Fruit fly (Drosophila melanogaster) whole organism, wandering third instar larva: ENCODE data around the gene slou.
A peak's percentile ranks its signal among the peaks of the same experiment; 100 is the strongest.

Source experiments
- Abd-B ChIP-seq: fragments of >200 bp; optimal IDR thresholded peaks from 2 replicates; lab custom pipeline; 2017; ENCODE audit warnings: missing biosample characterization, missing genetic modification characterization
- CG32264 ChIP-seq: fragments of 200-800 bp; sonication (Bioruptor generic); optimal IDR thresholded peaks from 2 replicates; lab custom pipeline; 2016; ENCODE audit warnings: missing biosample characterization, missing genetic modification characterization
- CG9705 ChIP-seq: fragments of 200-800 bp; sonication (Bioruptor generic); optimal IDR thresholded peaks from 2 replicates; lab custom pipeline; 2018; ENCODE audit warnings: missing biosample characterization, mild to moderate bottlenecking, missing genetic modification characterization
- CrebA ChIP-seq: fragments of 200-800 bp; sonication (Bioruptor generic); optimal IDR thresholded peaks from 2 replicates; lab custom pipeline; 2016; ENCODE audit warnings: missing biosample characterization, mild to moderate bottlenecking, missing genetic modification characterization, borderline replicate concordance
- Dfd ChIP-seq: fragments of >200 bp; optimal IDR thresholded peaks from 2 replicates; lab custom pipeline; 2017; ENCODE audit warnings: missing biosample characterization, missing genetic modification characterization
- Dif ChIP-seq: fragments of 200-275, 200-300 bp; sonication (Bioruptor generic); optimal IDR thresholded peaks from 2 replicates; lab custom pipeline; 2018; ENCODE audit warnings: missing biosample characterization, missing genetic modification characterization; ENCODE audit not compliant: partially characterized antibody
- GATAd ChIP-seq: sonication (Bioruptor generic); optimal IDR thresholded peaks from 2 replicates; lab custom pipeline; 2016; ENCODE audit warnings: missing biosample characterization, missing genetic modification characterization
- HLH106 ChIP-seq: fragments of 200-800 bp; optimal IDR thresholded peaks from 3 replicates; lab custom pipeline; 2019; ENCODE audit warnings: missing biosample characterization, mild to moderate bottlenecking, missing genetic modification characterization, moderate library complexity
- Hnf4 ChIP-seq: fragments of 200-800 bp; sonication (Bioruptor generic); optimal IDR thresholded peaks from 2 replicates; lab custom pipeline; 2016; ENCODE audit warnings: missing biosample characterization, mild to moderate bottlenecking, missing genetic modification characterization
- Hr78 ChIP-seq: fragments of >200 bp; optimal IDR thresholded peaks from 2 replicates; lab custom pipeline; 2017; ENCODE audit warnings: missing biosample characterization, missing genetic modification characterization
- Hr83 ChIP-seq: fragments of 200-300 bp; sonication (Bioruptor generic); optimal IDR thresholded peaks from 2 replicates; lab custom pipeline; 2016; ENCODE audit warnings: missing biosample characterization, mild to moderate bottlenecking, missing genetic modification characterization, moderate library complexity; ENCODE audit not compliant: poor library complexity, severe bottlenecking
- Jra ChIP-seq: sonication (Bioruptor generic); optimal IDR thresholded peaks from 2 replicates; lab custom pipeline; 2016; ENCODE audit warnings: missing biosample characterization, missing genetic modification characterization
- Mio ChIP-seq: sonication (Bioruptor generic); optimal IDR thresholded peaks from 2 replicates; lab custom pipeline; 2016; ENCODE audit warnings: missing biosample characterization, missing genetic modification characterization
- Myc ChIP-seq: fragments of >200 bp; optimal IDR thresholded peaks from 2 replicates; lab custom pipeline; 2017
- N ChIP-seq: fragments of >200 bp; optimal IDR thresholded peaks from 2 replicates; lab custom pipeline; 2018; ENCODE audit warnings: missing biosample characterization, missing external identifiers, missing genetic modification characterization
- OdsH ChIP-seq: fragments of 200-800 bp; sonication (Bioruptor generic); optimal IDR thresholded peaks from 2 replicates; lab custom pipeline; 2016; ENCODE audit warnings: missing biosample characterization, mild to moderate bottlenecking, missing genetic modification characterization
- Rel ChIP-seq, 2 experiments: fragments of 200-800 bp; sonication (Bioruptor generic) in 1 of 2; optimal IDR thresholded peaks; 2 replicates in 1 of 2; 3 replicates in 1 of 2; lab custom pipeline; 2016 to 2019; ENCODE audit warnings: mild to moderate bottlenecking in 2 of 2, missing biosample characterization in 2 of 2, missing genetic modification characterization in 2 of 2, moderate library complexity in 1 of 2
- Sp1 ChIP-seq: fragments of 200-800 bp; sonication (Bioruptor generic); optimal IDR thresholded peaks from 3 replicates; lab custom pipeline; 2019; ENCODE audit warnings: missing biosample characterization, mild to moderate bottlenecking, missing genetic modification characterization, moderate library complexity
- Vsx2 ChIP-seq: fragments of 200-300, 225-300 bp; sonication (Bioruptor generic); optimal IDR thresholded peaks from 2 replicates; lab custom pipeline; 2018; ENCODE audit warnings: missing biosample characterization, missing genetic modification characterization; ENCODE audit not compliant: partially characterized antibody
- br ChIP-seq: fragments of 200-800 bp; sonication (Bioruptor generic); optimal IDR thresholded peaks from 2 replicates; lab custom pipeline; 2016; ENCODE audit warnings: missing biosample characterization, missing genetic modification characterization
- brk ChIP-seq: fragments of 200-800 bp; sonication (Bioruptor generic); optimal IDR thresholded peaks from 2 replicates; lab custom pipeline; 2016; ENCODE audit warnings: missing biosample characterization, mild to moderate bottlenecking, missing genetic modification characterization
- dl ChIP-seq, 2 experiments: fragments of 175-275, 200-275 bp in 1 of 2; fragments of 200-275 bp in 1 of 2; sonication (Bioruptor generic); optimal IDR thresholded peaks; lab custom pipeline; 2018; ENCODE audit warnings: mild to moderate bottlenecking in 2 of 2, missing biosample characterization in 2 of 2, missing genetic modification characterization in 2 of 2, moderate library complexity in 2 of 2; ENCODE audit not compliant: partially characterized antibody in 2 of 2, insufficient read depth in 1 of 2
- dmrt93B ChIP-seq: fragments of 200-800 bp; sonication (Bioruptor generic); optimal IDR thresholded peaks from 2 replicates; lab custom pipeline; 2018; ENCODE audit warnings: missing biosample characterization, mild to moderate bottlenecking, missing genetic modification characterization
- dsf ChIP-seq: sonication (Bioruptor generic); optimal IDR thresholded peaks from 2 replicates; lab custom pipeline; 2016; ENCODE audit warnings: missing biosample characterization, missing genetic modification characterization, borderline replicate concordance
- ey ChIP-seq: fragments of 200-800 bp; sonication (Bioruptor generic); optimal IDR thresholded peaks from 2 replicates; lab custom pipeline; 2016; ENCODE audit warnings: missing biosample characterization, missing genetic modification characterization
- foxo ChIP-seq, 2 experiments: fragments of 200-800 bp; sonication (Bioruptor generic); optimal IDR thresholded peaks; 2 replicates in 1 of 2; 3 replicates in 1 of 2; lab custom pipeline; 2016 to 2017; ENCODE audit warnings: missing biosample characterization in 2 of 2, missing genetic modification characterization in 2 of 2
- fru ChIP-seq: fragments of 200-800 bp; sonication (Bioruptor generic); optimal IDR thresholded peaks from 3 replicates; lab custom pipeline; 2016; ENCODE audit warnings: missing biosample characterization, mild to moderate bottlenecking, missing genetic modification characterization
- h ChIP-seq: fragments of 200-800 bp; sonication (Bioruptor generic); optimal IDR thresholded peaks from 3 replicates; lab custom pipeline; 2016; ENCODE audit warnings: missing biosample characterization, mild to moderate bottlenecking, missing genetic modification characterization
- jim ChIP-seq: fragments of 175-275, 200-325 bp; sonication (Bioruptor generic); optimal IDR thresholded peaks from 2 replicates; lab custom pipeline; 2016; ENCODE audit warnings: missing biosample characterization, mild to moderate bottlenecking, missing genetic modification characterization
- lola ChIP-seq: fragments of >200 bp; optimal IDR thresholded peaks from 2 replicates; lab custom pipeline; 2017; ENCODE audit warnings: missing biosample characterization, missing genetic modification characterization
- pan ChIP-seq: fragments of >200 bp; optimal IDR thresholded peaks from 2 replicates; lab custom pipeline; 2017
- psq ChIP-seq: fragments of 200-800 bp; sonication (Bioruptor generic); optimal IDR thresholded peaks from 3 replicates; lab custom pipeline; 2017; ENCODE audit warnings: missing biosample characterization, mild to moderate bottlenecking, missing genetic modification characterization, moderate library complexity
- rgr ChIP-seq: fragments of 200-800 bp; sonication (Bioruptor generic); optimal IDR thresholded peaks from 3 replicates; lab custom pipeline; 2016; ENCODE audit warnings: missing biosample characterization, mild to moderate bottlenecking, missing genetic modification characterization
- sage ChIP-seq: fragments of 200-800 bp; sonication (Bioruptor generic); optimal IDR thresholded peaks from 2 replicates; lab custom pipeline; 2016; ENCODE audit warnings: missing biosample characterization, mild to moderate bottlenecking, missing genetic modification characterization
- sv ChIP-seq: fragments of 200-800 bp; sonication (Bioruptor generic); optimal IDR thresholded peaks from 3 replicates; lab custom pipeline; 2016; ENCODE audit warnings: missing biosample characterization, missing genetic modification characterization
- tai ChIP-seq: sonication (Bioruptor generic); optimal IDR thresholded peaks from 2 replicates; lab custom pipeline; 2016; ENCODE audit warnings: missing biosample characterization, missing genetic modification characterization
- usp ChIP-seq: fragments of >200 bp; optimal IDR thresholded peaks from 2 replicates; lab custom pipeline; 2017; ENCODE audit warnings: missing biosample characterization, missing genetic modification characterization
- woc ChIP-seq: sonication (Bioruptor generic); optimal IDR thresholded peaks from 2 replicates; lab custom pipeline; 2016; ENCODE audit warnings: missing biosample characterization, mild to moderate bottlenecking, missing genetic modification characterization

The slou gene

dm6 chr3R:21590677-21591369 lies 33.8 kb upstream of the slou start:
- TF ChIP-seq HLH106 (peak; percentile 76), sage (GFP tag; lab: Kevin White, UChicago) (peak; percentile 18), dsf (GFP tag; lab: Kevin White, UChicago) (peak; percentile 70), fru (peak; percentile 71), brk (GFP tag; lab: Kevin White, UChicago) (peak; percentile 14), Myc (lab: Kevin White, UChicago) (no peak), Hr78 (GFP tag; lab: Kevin White, UChicago) (no peak), usp (GFP tag; lab: Kevin White, UChicago) (no peak), N (GFP tag; lab: Kevin White, UChicago) (no peak), ey (GFP tag; lab: Kevin White, UChicago) (peak; percentile 75), h (GFP tag; lab: Kevin White, UChicago) (peak; percentile 90), tai (GFP tag; lab: Kevin White, UChicago) (peak; percentile 88), woc (GFP tag; lab: Kevin White, UChicago) (no peak), dmrt93B (GFP tag; lab: Kevin White, UChicago) (peak; percentile 56), Dfd (no peak), Rel (GFP tag; optimal IDR thresholded peaks at IDR 0.05; lab: Kevin White, UChicago) (no peak), Rel (tag; optimal IDR thresholded peaks at IDR 0.05; lab: Kevin White, UChicago) (peak; percentile 96), jim (GFP tag; lab: Kevin White, UChicago) (peak; percentile 81), Jra (GFP tag; lab: Kevin White, UChicago) (peak; percentile 83), Sp1 (GFP tag; lab: Kevin White, UChicago) (peak; percentile 59), br (GFP tag; lab: Kevin White, UChicago) (peak; percentile 75), CG9705 (GFP tag; lab: Kevin White, UChicago) (peak; percentile 89), Vsx2 (GFP tag; lab: Kevin White, UChicago) (peak; percentile 21), CrebA (no peak), foxo (GFP tag; optimal IDR thresholded peaks at IDR 0.05; lab: Kevin White, UChicago) (peak in 1 of 2 experiments; percentile 83), Hnf4 (peak; percentile 91), Abd-B (GFP tag; lab: Kevin White, UChicago) (no peak), rgr (peak; percentile 88), psq (GFP tag; lab: Kevin White, UChicago) (peak; percentile 58), sv (peak; percentile 91), CG32264 (GFP tag; lab: Kevin White, UChicago) (no peak), pan (no peak), Hr83 (GFP tag; lab: Kevin White, UChicago) (peak; percentile 91), dl (GFP tag; optimal IDR thresholded peaks at IDR 0.05; lab: Kevin White, UChicago; ENCODE audit: insufficient read depth in 1 of 2, partially characterized antibody in 2 of 2) (no peak), lola (GFP tag; lab: Kevin White, UChicago) (no peak), Dif (no peak), OdsH (GFP tag; lab: Kevin White, UChicago) (peak; percentile 88), Mio (GFP tag; lab: Kevin White, UChicago) (no peak), GATAd (peak; percentile 80)

- TF ChIP-seq Rel (GFP tag; optimal IDR thresholded peaks at IDR 0.05; lab: Kevin White, UChicago) = no peak
- TF ChIP-seq Rel (tag; optimal IDR thresholded peaks at IDR 0.05; lab: Kevin White, UChicago) = peak; percentile 90
- no peak for TF ChIP-seq CrebA
- TF ChIP-seq, all 38 proteins: peak for 1
Measured at dm6 chr3R:21590203-21590659, 33.2 kb upstream of the slou start.
